Worm (Caenorhabditis elegans): ENCODE results near the gene C49A9.6.
"Not testable (repeated sequence)": the region's sequence is repeated elsewhere in the genome, so short reads cannot be mapped to it uniquely, and the experiment has no call there.

C49A9.6 gene

DNA sequence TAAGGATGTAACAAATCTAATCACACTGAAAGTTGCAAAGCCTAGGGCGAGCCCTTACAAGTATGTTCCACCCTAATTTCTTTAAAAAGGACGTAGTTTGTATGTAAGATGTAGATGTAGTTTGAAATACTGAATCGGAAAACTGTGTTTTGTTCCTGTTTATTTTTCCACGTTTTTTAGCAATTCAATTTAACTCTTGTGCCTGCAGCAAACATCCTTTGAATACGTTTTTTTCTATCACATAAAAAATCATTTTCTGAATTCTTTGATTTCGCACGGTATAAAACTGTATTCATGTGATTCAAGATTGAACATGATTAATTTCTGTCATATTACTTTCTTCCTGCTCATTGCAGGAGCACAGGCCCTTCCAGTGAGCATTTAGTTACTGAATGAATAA lies 29.3 kb downstream of the C49A9.6 start, which contains the start of gene F58F9.9:
TSS of gene F58F9.9 (plus strand) at position 301 of the 400 bp plus-strand sequence.
- TF ChIP-seq set-16 (GFP tag; IDR thresholded peaks at IDR 0.05) = no peak

DNA sequence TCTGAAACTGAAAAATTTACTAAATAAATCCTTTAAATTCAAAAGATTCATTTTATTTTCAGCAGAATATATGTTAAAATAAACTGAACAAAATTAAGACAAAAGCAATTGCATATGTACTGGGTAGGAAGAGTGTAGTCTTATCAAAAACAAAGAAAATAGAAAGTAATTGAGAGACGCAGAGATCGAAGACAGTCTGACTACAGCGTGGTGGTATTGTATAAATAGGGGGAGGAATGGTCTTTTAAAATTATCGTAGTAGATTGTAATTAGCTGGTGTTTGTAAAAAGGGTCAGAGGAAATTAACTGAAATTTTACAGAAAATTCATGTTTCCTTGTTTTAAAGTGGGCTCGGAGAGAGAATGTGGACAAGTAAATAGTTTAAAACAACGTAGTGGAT lies 37.8 kb downstream of the C49A9.6 start, which contains the start of gene acox-3:
TSS of gene acox-3 (minus strand) at position 7 of the 400 bp plus-strand sequence.
- TF ChIP-seq lin-13 (GFP tag; optimal IDR thresholded peaks at IDR 0.05) (no peak), pqm-1 (tag; optimal IDR thresholded peaks at IDR 0.05) (peak; percentile 53), dmd-9 (GFP tag; IDR thresholded peaks at IDR 0.05) (no peak), ceh-82 (tag; optimal IDR thresholded peaks at IDR 0.05) (no peak), daf-16 (GFP tag; optimal IDR thresholded peaks at IDR 0.05) (no peak), daf-16 (tag; optimal IDR thresholded peaks at IDR 0.05) (peak; percentile 88), dve-1 (tag; optimal IDR thresholded peaks at IDR 0.05; ENCODE audit: insufficient read depth) (peak; percentile 40), ceh-62 (tag; optimal IDR thresholded peaks at IDR 0.05) (no peak), ZK337.2 (GFP tag; IDR thresholded peaks at IDR 0.05) (no peak), zag-1 (tag; optimal IDR thresholded peaks at IDR 0.05) (no peak), lin-1 (GFP tag; IDR thresholded peaks at IDR 0.05) (no peak), jun-1 (tag; optimal IDR thresholded peaks at IDR 0.05) (no peak), F37D6.2 (tag; optimal IDR thresholded peaks at IDR 0.05) (no peak), Y48G9A.11 (GFP tag; IDR thresholded peaks at IDR 0.05) (no peak), nhr-28 (tag; optimal IDR thresholded peaks at IDR 0.05) (peak; percentile 66), nhr-42 (GFP tag; IDR thresholded peaks at IDR 0.05) (no peak), lim-7 (GFP tag; IDR thresholded peaks at IDR 0.05) (no peak), dmd-6 (GFP tag; IDR thresholded peaks at IDR 0.05) (0 out of 2 replicates have a peak, but pooled peaks have one; percentile 13), gei-8 (GFP tag; optimal IDR thresholded peaks at IDR 0.05) (no peak), mes-2 (tag; optimal IDR thresholded peaks at IDR 0.05; ENCODE audit: poor library complexity, severe bottlenecking) (no peak), egl-27 (tag; optimal IDR thresholded peaks at IDR 0.05) (no peak)

DNA sequence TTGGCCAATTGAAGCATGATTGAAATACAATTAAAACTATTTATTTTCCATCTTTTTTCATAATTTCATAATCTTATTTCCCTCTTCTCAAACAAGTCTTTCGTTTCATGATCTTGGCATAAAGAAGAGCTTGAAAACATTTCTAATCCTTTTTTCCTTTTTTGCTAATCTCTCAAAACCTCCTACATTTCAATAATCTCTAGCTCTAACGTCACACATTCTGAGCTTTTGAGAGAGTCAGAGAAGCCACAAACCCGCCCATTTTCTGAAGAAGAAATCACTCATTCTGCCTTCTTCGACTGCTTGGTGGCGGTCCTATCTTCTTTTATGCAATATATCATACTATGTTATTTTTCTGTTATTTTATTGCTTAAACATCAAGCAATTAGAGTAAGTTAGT lies 38.9 kb downstream of the C49A9.6 start, which contains the start of gene F58F9.1:
TSS of gene F58F9.1 (plus strand) at position 251 of the 400 bp plus-strand sequence.
- TF ChIP-seq hlh-30 (tag; optimal IDR thresholded peaks at IDR 0.05; ENCODE audit: insufficient read depth) (peak; percentile 6), nhr-42 (GFP tag; IDR thresholded peaks at IDR 0.05) (no peak), R02D3.7 (tag; optimal IDR thresholded peaks at IDR 0.05) (no peak), vab-7 (GFP tag; IDR thresholded peaks at IDR 0.05) (no peak), aha-1 (tag) (peak; percentile 44), pha-4 (GFP tag; IDR thresholded peaks at IDR 0.05) (no peak), pha-4 (tag; optimal IDR thresholded peaks at IDR 0.05) (no peak), unc-62 (GFP tag; optimal IDR thresholded peaks at IDR 0.05 in 1 of 2) (peak in 1 of 2 experiments; percentile 16), unc-62 (tag; optimal IDR thresholded peaks at IDR 0.05) (no peak), ztf-11 (tag; optimal IDR thresholded peaks at IDR 0.05) (no peak)

DNA sequence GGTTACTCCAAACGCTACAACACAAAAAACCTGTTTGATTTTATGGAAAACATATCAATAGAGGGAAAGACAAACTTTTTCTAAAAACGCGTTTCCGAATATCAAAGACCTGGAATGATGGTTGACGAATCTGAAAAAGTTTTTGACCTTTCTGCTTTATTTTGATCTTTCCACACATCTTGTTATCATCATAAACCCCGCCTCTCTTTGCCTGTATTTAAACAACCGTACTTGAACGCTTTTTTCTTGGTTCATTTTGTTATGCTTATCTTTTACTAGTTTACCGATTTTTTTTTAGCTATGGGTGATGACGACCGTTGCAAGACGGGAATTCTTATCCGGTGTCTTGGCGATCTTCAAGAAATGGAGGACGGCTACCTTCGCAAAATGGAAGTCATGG lies 42.3 kb downstream of the C49A9.6 start, which contains the start of gene T13A10.2:
TSS of gene T13A10.2 (plus strand) at position 301 of the 400 bp plus-strand sequence.
- not testable (repeated sequence) for TF ChIP-seq saeg-2 (GFP tag; IDR thresholded peaks at IDR 0.05); dve-1 (tag; optimal IDR thresholded peaks at IDR 0.05; ENCODE audit: insufficient read depth); hif-1 (tag; optimal IDR thresholded peaks at IDR 0.05)

DNA sequence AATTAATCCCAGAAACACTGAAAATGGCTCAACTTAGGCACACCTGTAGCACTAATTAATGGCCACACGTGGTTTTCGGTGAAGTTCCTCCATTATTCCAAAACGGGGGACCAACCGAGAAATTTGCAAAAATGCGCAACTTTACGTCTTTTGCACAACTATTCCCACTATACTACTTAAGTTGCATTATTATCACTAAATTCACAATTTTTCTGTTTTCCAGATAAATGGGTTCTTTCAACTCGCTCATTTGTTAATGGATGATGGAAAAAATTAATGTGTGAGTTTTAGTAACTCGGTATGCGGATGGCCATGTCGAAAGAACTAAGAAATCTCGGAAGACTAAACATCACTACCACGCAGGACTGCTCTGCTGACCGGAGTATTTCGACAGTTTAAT lies 43.9 kb downstream of the C49A9.6 start, which contains the start of gene T13A10.64:
TSS of gene T13A10.64 (plus strand) at position 301 of the 400 bp plus-strand sequence.
- TF ChIP-seq lir-3 (tag; optimal IDR thresholded peaks at IDR 0.05) (no peak), ces-1 (GFP tag; optimal IDR thresholded peaks at IDR 0.05) (no peak), mdl-1 (tag; optimal IDR thresholded peaks at IDR 0.05) (no peak), cey-2 (tag; optimal IDR thresholded peaks at IDR 0.05; ENCODE audit: borderline replicate concordance, insufficient read depth) (no peak), pha-4 (GFP tag; IDR thresholded peaks at IDR 0.05) (no peak), pha-4 (tag; optimal IDR thresholded peaks at IDR 0.05) (no peak)
